Worm (Caenorhabditis elegans) whole organism, L4/young adult: ENCODE results near the gene C50F4.8.

ENCODE experiments used
- W03F9.2 ChIP-seq: fragments of 150-350 bp; optimal IDR thresholded peaks from 2 replicates; lab custom pipeline; 2014; ENCODE audit warnings: missing biosample characterization, missing genetic modification characterization
- dao-5 ChIP-seq: sonication (generic microtip); optimal IDR thresholded peaks from 2 replicates; lab custom pipeline; 2016; ENCODE audit warnings: missing genotype, missing genetic modification characterization, moderate library complexity, missing compliant biosample characterization
- him-1 ChIP-seq: sonication (generic microtip); optimal IDR thresholded peaks from 2 replicates; lab custom pipeline; 2016; ENCODE audit warnings: missing genotype, missing genetic modification reagents, missing genetic modification characterization, missing compliant biosample characterization

DNA sequence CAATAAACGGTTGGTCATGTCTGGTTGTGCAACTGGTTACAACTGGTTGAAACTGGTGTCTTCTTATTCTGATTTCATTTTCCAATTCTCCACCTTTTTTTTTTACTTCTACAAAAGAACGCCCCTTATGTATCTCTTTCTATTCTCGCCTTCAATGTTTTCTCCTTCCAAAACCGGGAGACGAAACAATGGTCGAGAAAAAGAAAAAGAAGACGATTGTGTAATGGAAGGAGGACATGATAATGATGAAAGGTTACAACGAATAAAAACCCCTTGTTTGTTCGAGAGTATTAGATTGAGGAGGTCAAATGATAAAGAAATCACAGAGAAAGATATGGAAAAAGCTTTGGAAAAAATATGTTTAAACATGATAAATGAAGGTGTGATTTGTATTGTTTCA, at the start of gene C50F4.8:
- no peak for TF ChIP-seq him-1
- no peak for TF ChIP-seq dao-5 (tag; lab: Kevin White, UChicago)
- TF ChIP-seq W03F9.2: no peak
